Fruit fly (Drosophila melanogaster) whole organism, pupa: ENCODE data around the gene CCHa2.

Experiments used
- CG12605 ChIP-seq: fragments of 200-800 bp; sonication (Bioruptor generic); IDR thresholded peaks from 2 replicates; pipeline ENCODE4 v1.3.6; 2022; ENCODE audit warnings: missing biosample characterization, missing genetic modification characterization
- CG13204 ChIP-seq: fragments of 200-800 bp; sonication (Bioruptor generic); optimal IDR thresholded peaks from 2 replicates; lab custom pipeline; 2018; ENCODE audit warnings: missing biosample characterization, mild to moderate bottlenecking, missing genetic modification characterization, moderate library complexity
- CG14655 ChIP-seq: fragments of 200-800 bp; sonication (Bioruptor generic); optimal IDR thresholded peaks from 3 replicates; lab custom pipeline; 2017; ENCODE audit warnings: mild to moderate bottlenecking, missing biosample characterization, missing genetic modification reagents, missing genetic modification characterization
- CG17806 ChIP-seq: fragments of 200-800 bp; sonication (Bioruptor generic); optimal IDR thresholded peaks from 2 replicates; lab custom pipeline; 2018; ENCODE audit warnings: missing biosample characterization, mild to moderate bottlenecking, missing genetic modification characterization, moderate library complexity
- CG32121 ChIP-seq: fragments of 200-800 bp; sonication (Bioruptor generic); IDR thresholded peaks from 2 replicates; pipeline ENCODE4 v1.3.6; 2022; ENCODE audit warnings: missing biosample characterization, missing genetic modification characterization
- CG34367 ChIP-seq: fragments of 200-800 bp; sonication (Bioruptor generic); optimal IDR thresholded peaks from 2 replicates; lab custom pipeline; 2018; ENCODE audit warnings: missing biosample characterization, mild to moderate bottlenecking, missing genetic modification characterization
- CG8159 ChIP-seq: fragments of 200-800 bp; sonication (Bioruptor generic); optimal IDR thresholded peaks from 3 replicates; lab custom pipeline; 2018; ENCODE audit warnings: missing biosample characterization, mild to moderate bottlenecking, missing genetic modification characterization, moderate library complexity
- CG8301 ChIP-seq: fragments of 200-800 bp; sonication (Bioruptor generic); optimal IDR thresholded peaks from 2 replicates; lab custom pipeline; 2018; ENCODE audit warnings: missing biosample characterization, mild to moderate bottlenecking, missing genetic modification characterization
- CG9948 ChIP-seq: fragments of 200-800 bp; sonication (Bioruptor generic); optimal IDR thresholded peaks from 2 replicates; lab custom pipeline; 2018; ENCODE audit warnings: missing biosample characterization, mild to moderate bottlenecking, missing genetic modification characterization, moderate library complexity
- EcR ChIP-seq: fragments of 200-800 bp; sonication (Bioruptor generic); optimal IDR thresholded peaks from 3 replicates; lab custom pipeline; 2019; ENCODE audit warnings: missing biosample characterization, missing genetic modification characterization, mild to moderate bottlenecking, moderate library complexity, missing genetic modification reagents
- Pif1A ChIP-seq: fragments of 200-800 bp; sonication (Bioruptor generic); optimal IDR thresholded peaks from 3 replicates; lab custom pipeline; 2016; ENCODE audit warnings: missing biosample characterization, missing genetic modification characterization
- gl ChIP-seq: fragments of 200-800 bp; sonication (Bioruptor generic); optimal IDR thresholded peaks from 2 replicates; lab custom pipeline; 2018; ENCODE audit warnings: missing biosample characterization, mild to moderate bottlenecking, missing genetic modification characterization
- rn ChIP-seq: fragments of 200-800 bp; sonication (Bioruptor generic); IDR thresholded peaks from 2 replicates; pipeline ENCODE4 v1.3.6; 2022; ENCODE audit warnings: missing biosample characterization, missing genetic modification characterization

DNA sequence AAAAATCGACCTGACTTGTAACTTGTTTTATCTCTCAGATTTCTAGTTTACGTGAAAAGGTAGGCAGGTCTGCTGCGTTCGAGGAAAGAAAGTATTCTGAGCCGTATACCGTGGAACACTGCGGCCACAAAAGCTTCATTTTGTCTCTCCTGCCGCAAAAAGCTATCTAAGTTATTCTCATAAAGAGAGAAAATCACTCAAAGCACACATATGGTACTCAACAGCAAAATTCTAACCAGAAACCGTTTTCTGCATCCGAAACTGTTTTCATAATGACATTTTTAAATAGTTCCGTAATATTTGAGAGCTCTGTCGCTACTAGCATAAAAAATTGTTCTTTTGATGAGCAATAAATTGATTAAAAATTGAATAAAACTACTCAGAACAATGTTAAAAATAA, 15.3 kb downstream of the CCHa2 start, which contains the start of the genes CG9813 and CG8870:
- no peak for TF ChIP-seq CG8301 (tag; lab: Kevin White, UChicago)
- TF ChIP-seq CG32121 (GFP tag; lab: Robert Waterston, UW), result no peak
- no peak for TF ChIP-seq rn (GFP tag; lab: Robert Waterston, UW)
- TF ChIP-seq Pif1A (GFP tag; lab: Kevin White, UChicago), result no peak
- no peak for TF ChIP-seq CG17806
- no peak for TF ChIP-seq CG34367 (tag; lab: Kevin White, UChicago)
- no peak for TF ChIP-seq gl (tag; lab: Kevin White, UChicago)
- TF ChIP-seq EcR (GFP tag; lab: Kevin White, UChicago), result no peak
- TF ChIP-seq CG13204 (GFP tag; lab: Kevin White, UChicago), result no peak
- no peak for TF ChIP-seq CG12605 (GFP tag; lab: Robert Waterston, UW)
- no peak for TF ChIP-seq CG8159
- TF ChIP-seq CG14655, result no peak
- no peak for TF ChIP-seq CG9948 (tag; lab: Kevin White, UChicago)
